Fruit fly (Drosophila melanogaster): ENCODE measurements around the gene CG3588.
A peak's percentile ranks its signal among the peaks of the same experiment; 100 is the strongest.

CG3588 gene

DNA sequence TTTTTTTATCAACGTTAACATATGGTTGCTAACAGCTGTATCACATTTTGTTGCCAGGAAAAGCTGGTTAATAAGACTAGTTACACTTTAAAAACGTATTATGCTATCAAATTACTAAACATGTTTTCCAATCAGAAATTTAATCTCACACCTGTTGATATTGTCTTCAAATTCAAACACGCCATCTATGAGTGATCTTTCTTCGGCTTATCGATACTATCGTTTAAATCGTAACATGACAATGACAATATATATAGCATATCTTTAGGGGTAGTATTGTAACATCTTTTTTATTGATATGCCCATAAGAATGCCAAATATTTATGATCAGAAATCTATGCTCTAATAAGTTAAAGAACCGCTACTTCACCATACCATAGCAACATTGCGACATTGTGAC is 29.5 kb downstream of the CG3588 start (continued):
- TF ChIP-seq mam (GFP tag; optimal IDR thresholded peaks at IDR 0.05) = no peak
- no peak for TF ChIP-seq sc (optimal IDR thresholded peaks at IDR 0.05)
- no peak for TF ChIP-seq sc (GFP tag; optimal IDR thresholded peaks at IDR 0.05)
- TF ChIP-seq CG8478 (optimal IDR thresholded peaks at IDR 0.05) = no peak
- no peak for TF ChIP-seq CG9215 (GFP tag; IDR thresholded peaks at IDR 0.05)
- no peak for TF ChIP-seq CG33557 (GFP tag; optimal IDR thresholded peaks at IDR 0.05)
- TF ChIP-seq CG11085 (GFP tag; IDR thresholded peaks at IDR 0.05) = no peak
- no peak for TF ChIP-seq Ravus (GFP tag; IDR thresholded peaks at IDR 0.05)
- no peak for TF ChIP-seq CG12391 (tag; optimal IDR thresholded peaks at IDR 0.05)
- TF ChIP-seq CG3407 (GFP tag; optimal IDR thresholded peaks at IDR 0.05) = no peak
- TF ChIP-seq ap (GFP tag; IDR thresholded peaks at IDR 0.05) = no peak
- no peak for TF ChIP-seq bcd (GFP tag; optimal IDR thresholded peaks at IDR 0.05)
- no peak for TF ChIP-seq btn (GFP tag; optimal IDR thresholded peaks at IDR 0.05)
- no peak for TF ChIP-seq Hr39 (optimal IDR thresholded peaks at IDR 0.05)
- no peak for TF ChIP-seq HmgD (GFP tag; optimal IDR thresholded peaks at IDR 0.05)
- TF ChIP-seq Dip2 (GFP tag; IDR thresholded peaks at IDR 0.05) = peak; percentile 92
- no peak for TF ChIP-seq CG31365 (tag; optimal IDR thresholded peaks at IDR 0.05)
- no peak for TF ChIP-seq CG7745 (tag; optimal IDR thresholded peaks at IDR 0.05)
- no peak for TF ChIP-seq CG12104 (GFP tag; optimal IDR thresholded peaks at IDR 0.05)
- TF ChIP-seq CG10274 (GFP tag; optimal IDR thresholded peaks at IDR 0.05) = no peak
- no peak for TF ChIP-seq tin (GFP tag; optimal IDR thresholded peaks at IDR 0.05)
- TF ChIP-seq Awh (GFP tag; IDR thresholded peaks at IDR 0.05) = no peak
- no peak for TF ChIP-seq nom (GFP tag; optimal IDR thresholded peaks at IDR 0.05)
- TF ChIP-seq grau (tag; optimal IDR thresholded peaks at IDR 0.05) = no peak
- no peak for TF ChIP-seq CG10431 (GFP tag; optimal IDR thresholded peaks at IDR 0.05)
- no peak for TF ChIP-seq pros (GFP tag; optimal IDR thresholded peaks at IDR 0.05)
- TF ChIP-seq bab2 (GFP tag; optimal IDR thresholded peaks at IDR 0.05) = no peak
- no peak for TF ChIP-seq HHEX (GFP tag; optimal IDR thresholded peaks at IDR 0.05)
- TF ChIP-seq Rfx (GFP tag; IDR thresholded peaks at IDR 0.05) = no peak
- TF ChIP-seq CG11695 (GFP tag; IDR thresholded peaks at IDR 0.05) = no peak
- no peak for TF ChIP-seq CG12942 (GFP tag; optimal IDR thresholded peaks at IDR 0.05)
- TF ChIP-seq zfh2 (GFP tag; optimal IDR thresholded peaks at IDR 0.05) = no peak
- no peak for TF ChIP-seq slou (GFP tag; optimal IDR thresholded peaks at IDR 0.05)
- TF ChIP-seq CG4328 (GFP tag; optimal IDR thresholded peaks at IDR 0.05) = no peak
- TF ChIP-seq CG8281 (tag; optimal IDR thresholded peaks at IDR 0.05) = no peak
- peak; percentile 5 for TF ChIP-seq CG14710 (tag; optimal IDR thresholded peaks at IDR 0.05)
- no peak for TF ChIP-seq CG8944 (GFP tag; optimal IDR thresholded peaks at IDR 0.05)
- peak; percentile 54; the same call in 2 of the 3 replicates for TF ChIP-seq zen2 (GFP tag; IDR thresholded peaks at IDR 0.05; ENCODE audit: partially characterized antibody)
- TF ChIP-seq bowl (GFP tag; IDR thresholded peaks at IDR 0.05) = no peak
- no peak for TF ChIP-seq CG9609 (GFP tag; optimal IDR thresholded peaks at IDR 0.05)
- no peak for TF ChIP-seq ranshi (GFP tag; IDR thresholded peaks at IDR 0.05)
- TF ChIP-seq CG11093 (GFP tag; IDR thresholded peaks at IDR 0.05) = no peak
- peak; percentile 72 for TF ChIP-seq BEAF-32 (GFP tag; optimal IDR thresholded peaks at IDR 0.05)
- peak; percentile 82 for TF ChIP-seq amos (GFP tag; IDR thresholded peaks at IDR 0.05; ENCODE audit: partially characterized antibody)
- no peak for TF ChIP-seq CG1602 (GFP tag; optimal IDR thresholded peaks at IDR 0.05)
- no peak for TF ChIP-seq Dfd (GFP tag; optimal IDR thresholded peaks at IDR 0.05)
- no peak for TF ChIP-seq shn (GFP tag; optimal IDR thresholded peaks at IDR 0.05)
- peak; percentile 73 for TF ChIP-seq Dll (GFP tag; IDR thresholded peaks at IDR 0.05; ENCODE audit: partially characterized antibody)
- no peak for TF ChIP-seq lmd (GFP tag; IDR thresholded peaks at IDR 0.05)
- no peak for TF ChIP-seq Hr78 (GFP tag; optimal IDR thresholded peaks at IDR 0.05)
- peak; percentile 53 for TF ChIP-seq CG10979 (tag; optimal IDR thresholded peaks at IDR 0.05)
- no peak for TF ChIP-seq rib (GFP tag; IDR thresholded peaks at IDR 0.05)
- TF ChIP-seq Poxn (GFP tag; IDR thresholded peaks at IDR 0.05) = no peak
